Worm (Caenorhabditis elegans): Measurements from ENCODE around the gene C10E2.2.

The C10E2.2 gene

ce11 chrX:16737478-16737877 lies 7.6 kb upstream of the C10E2.2 start:
- TF ChIP-seq M03D4.4 (tag; optimal IDR thresholded peaks at IDR 0.05) (no peak), hlh-1 (tag; optimal IDR thresholded peaks at IDR 0.05) (no peak), pha-4 (tag; optimal IDR thresholded peaks at IDR 0.05) (no peak), elt-3 (tag; optimal IDR thresholded peaks at IDR 0.05) (no peak), elt-1 (tag; optimal IDR thresholded peaks at IDR 0.05; ENCODE audit: borderline replicate concordance, insufficient read depth) (no peak), unc-62 (GFP tag; optimal IDR thresholded peaks at IDR 0.05) (no peak), ces-1 (GFP tag; optimal IDR thresholded peaks at IDR 0.05) (no peak), unc-39 (tag; optimal IDR thresholded peaks at IDR 0.05) (no peak), sem-2 (GFP tag; optimal IDR thresholded peaks at IDR 0.05) (no peak), bed-3 (GFP tag; optimal IDR thresholded peaks at IDR 0.05) (no peak), nhr-2 (tag; optimal IDR thresholded peaks at IDR 0.05) (no peak), sptf-1 (tag; optimal IDR thresholded peaks at IDR 0.05) (no peak), mls-2 (tag; optimal IDR thresholded peaks at IDR 0.05) (no peak)

- TF ChIP-seq lsy-2 (tag; optimal IDR thresholded peaks at IDR 0.05) (no peak), ceh-83 (GFP tag; optimal IDR thresholded peaks at IDR 0.05) (no peak), sptf-1 (tag; optimal IDR thresholded peaks at IDR 0.05) (no peak), drap-1 (GFP tag; optimal IDR thresholded peaks at IDR 0.05) (no peak), elt-1 (tag; optimal IDR thresholded peaks at IDR 0.05; ENCODE audit: borderline replicate concordance, insufficient read depth) (no peak), ztf-11 (tag; optimal IDR thresholded peaks at IDR 0.05) (no peak), pha-4 (tag; optimal IDR thresholded peaks at IDR 0.05) (no peak), blmp-1 (tag; optimal IDR thresholded peaks at IDR 0.05) (no peak), mls-2 (tag; optimal IDR thresholded peaks at IDR 0.05) (no peak), lin-13 (tag; optimal IDR thresholded peaks at IDR 0.05) (no peak), elt-3 (tag; optimal IDR thresholded peaks at IDR 0.05) (no peak), bed-3 (GFP tag; optimal IDR thresholded peaks at IDR 0.05) (no peak), ces-1 (GFP tag; optimal IDR thresholded peaks at IDR 0.05) (no peak), tbx-8 (GFP tag; optimal IDR thresholded peaks at IDR 0.05) (no peak), mab-5 (tag; optimal IDR thresholded peaks at IDR 0.05) (no peak)
These were observed 7.2 kb downstream of the C10E2.2 start for ce11 chrX:16752196-16752595.

ce11 chrX:16754474-16754873 lies 9.4 kb downstream of the C10E2.2 start, which contains the start of gene C10E2.5:
C10E2.5 (minus strand) TSS chrX:16754574.
- TF ChIP-seq nhr-237 (tag; optimal IDR thresholded peaks at IDR 0.05) (no peak), elt-3 (tag; optimal IDR thresholded peaks at IDR 0.05) (no peak), lin-32 (GFP tag; optimal IDR thresholded peaks at IDR 0.05) (no peak), nhr-28 (tag; optimal IDR thresholded peaks at IDR 0.05) (no peak), ceh-83 (GFP tag; optimal IDR thresholded peaks at IDR 0.05) (no peak), mab-5 (tag; optimal IDR thresholded peaks at IDR 0.05) (no peak), elt-1 (tag; optimal IDR thresholded peaks at IDR 0.05; ENCODE audit: borderline replicate concordance, insufficient read depth) (no peak), lin-13 (tag; optimal IDR thresholded peaks at IDR 0.05) (no peak)

ce11 chrX:16762529-16762928 lies 17.5 kb downstream of the C10E2.2 start, which contains the start of gene C10E2.1:
C10E2.1 (plus strand) TSS chrX:16762829.
- no peak for TF ChIP-seq nhr-237 (tag; optimal IDR thresholded peaks at IDR 0.05)
- TF ChIP-seq nhr-2 (tag; optimal IDR thresholded peaks at IDR 0.05): no peak
- no peak for TF ChIP-seq nhr-12 (tag; optimal IDR thresholded peaks at IDR 0.05)
- TF ChIP-seq ces-1 (GFP tag; optimal IDR thresholded peaks at IDR 0.05): no peak
- TF ChIP-seq nhr-28 (tag; optimal IDR thresholded peaks at IDR 0.05): no peak
- no peak for TF ChIP-seq hlh-1 (tag; optimal IDR thresholded peaks at IDR 0.05)
- no peak for TF ChIP-seq ham-2 (GFP tag; optimal IDR thresholded peaks at IDR 0.05)
- TF ChIP-seq unc-39 (tag; optimal IDR thresholded peaks at IDR 0.05): no peak
- no peak for TF ChIP-seq mls-2 (tag; optimal IDR thresholded peaks at IDR 0.05)
- TF ChIP-seq bed-3 (GFP tag; optimal IDR thresholded peaks at IDR 0.05): no peak
- no peak for TF ChIP-seq snpc-4 (tag; optimal IDR thresholded peaks at IDR 0.05)
- TF ChIP-seq ztf-11 (tag; optimal IDR thresholded peaks at IDR 0.05): no peak
- TF ChIP-seq nhr-76 (tag; optimal IDR thresholded peaks at IDR 0.05): no peak
- TF ChIP-seq mab-5 (tag; optimal IDR thresholded peaks at IDR 0.05): no peak
- TF ChIP-seq elt-3 (tag; optimal IDR thresholded peaks at IDR 0.05): no peak
- TF ChIP-seq unc-120 (tag; optimal IDR thresholded peaks at IDR 0.05; ENCODE audit: poor library complexity, severe bottlenecking): no peak
- TF ChIP-seq cnd-1 (tag; optimal IDR thresholded peaks at IDR 0.05): no peak
- TF ChIP-seq sptf-1 (tag; optimal IDR thresholded peaks at IDR 0.05): no peak
- TF ChIP-seq blmp-1 (tag; optimal IDR thresholded peaks at IDR 0.05): no peak
- TF ChIP-seq unc-62 (GFP tag; optimal IDR thresholded peaks at IDR 0.05): no peak

ce11 chrX:16770398-16770797 lies 25.4 kb downstream of the C10E2.2 start, which contains the start of gene mct-6:
mct-6 (minus strand) TSS chrX:16770498.
- TF ChIP-seq elt-3 (tag; optimal IDR thresholded peaks at IDR 0.05) (no peak), nhr-76 (tag; optimal IDR thresholded peaks at IDR 0.05) (no peak), unc-62 (GFP tag; optimal IDR thresholded peaks at IDR 0.05) (peak; percentile 8), flh-1 (GFP tag; optimal IDR thresholded peaks at IDR 0.05) (no peak), nhr-237 (tag; optimal IDR thresholded peaks at IDR 0.05) (no peak), unc-120 (tag; optimal IDR thresholded peaks at IDR 0.05; ENCODE audit: poor library complexity, severe bottlenecking) (no peak)

Data from whole organism, mixed stage, embryonic.